Worm (Caenorhabditis elegans) whole organism, late embryonic: Measurements from ENCODE around the gene C27D9.1.

Experiments used
- T23F11.4 ChIP-seq: fragments of 200-800 bp; sonication (Bioruptor generic); optimal IDR thresholded peaks from 2 replicates; lab custom pipeline; 2018; ENCODE audit warnings: mild to moderate bottlenecking, missing genetic modification characterization, missing compliant biosample characterization
- ama-1 ChIP-seq: fragments of 150-350 bp; optimal IDR thresholded peaks from 2 replicates; lab custom pipeline; 2014
- che-1 ChIP-seq: sonication (generic microtip); optimal IDR thresholded peaks from 2 replicates; lab custom pipeline; 2016; ENCODE audit warnings: mild to moderate bottlenecking, missing genetic modification characterization, missing compliant biosample characterization
- fax-1 ChIP-seq: sonication (generic microtip); optimal IDR thresholded peaks from 2 replicates; lab custom pipeline; 2016; ENCODE audit warnings: missing genotype, missing genetic modification characterization, missing compliant biosample characterization
- fkh-10 ChIP-seq: fragments of 150-350 bp; optimal IDR thresholded peaks from 2 replicates; lab custom pipeline; 2014; ENCODE audit warnings: missing biosample characterization, missing genetic modification reagents, missing genetic modification characterization
- nfya-1 ChIP-seq: sonication (generic microtip); optimal IDR thresholded peaks from 2 replicates; lab custom pipeline; 2017; ENCODE audit warnings: missing genetic modification characterization, mild to moderate bottlenecking, missing compliant biosample characterization, antibody characterized with exemption, moderate library complexity
- pax-1 ChIP-seq: fragments of 150-350 bp; optimal IDR thresholded peaks from 2 replicates; lab custom pipeline; 2014; ENCODE audit warnings: missing biosample characterization, missing genetic modification characterization
- pha-4 ChIP-seq: fragments of 150-350 bp; optimal IDR thresholded peaks from 2 replicates; lab custom pipeline; 2018; ENCODE audit warnings: missing biosample characterization, missing genetic modification reagents, missing genetic modification characterization
- rnt-1 ChIP-seq: sonication (generic microtip); optimal IDR thresholded peaks from 2 replicates; lab custom pipeline; 2016; ENCODE audit warnings: missing genetic modification characterization, missing compliant biosample characterization

DNA sequence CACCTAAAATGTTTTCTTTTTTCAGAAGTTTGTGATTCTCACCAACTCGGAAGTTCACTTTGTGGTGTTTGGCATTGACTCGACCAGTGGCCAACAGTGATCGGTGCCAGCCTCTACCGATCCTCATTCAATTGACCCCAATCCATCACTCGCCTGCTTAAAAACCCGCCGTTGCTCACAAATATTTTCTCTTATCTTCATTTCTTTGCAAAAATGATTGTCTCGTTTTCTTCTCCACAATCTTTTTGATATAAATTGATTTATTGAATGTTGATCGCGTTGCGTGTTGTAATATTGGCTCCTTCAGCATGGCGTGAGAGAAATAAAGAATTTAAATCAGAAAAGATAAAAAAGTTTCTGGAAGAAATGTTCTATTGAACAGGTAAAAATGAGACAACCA, 16.6 kb upstream of the C27D9.1 start:
- TF ChIP-seq che-1 (tag; lab: Kevin White, UChicago), result no peak
- TF ChIP-seq fax-1 (tag; lab: Kevin White, UChicago), result no peak
- TF ChIP-seq pax-1, result no peak
- TF ChIP-seq T23F11.4, result no peak
- TF ChIP-seq fkh-10 (GFP tag; lab: Kevin White, UChicago), result no peak
- TF ChIP-seq nfya-1 (tag; lab: Kevin White, UChicago), result no peak
- TF ChIP-seq ama-1 (lab: Kevin White, UChicago), result no peak
- TF ChIP-seq rnt-1 (tag; lab: Kevin White, UChicago), result no peak
- no peak for TF ChIP-seq pha-4
